Fruit fly (Drosophila melanogaster) whole organism, embryonic: ENCODE data around the gene Ir31a.

Experiments used
- Antp ChIP-seq: fragments of 200-800 bp; sonication (Bioruptor generic); optimal IDR thresholded peaks from 3 replicates; lab custom pipeline; 2016; ENCODE audit warnings: missing biosample characterization, missing genetic modification characterization
- Atf6 ChIP-seq: fragments of 200-800 bp; sonication (Bioruptor generic); IDR thresholded peaks from 2 replicates; pipeline ENCODE4 v1.3.6; 2022; ENCODE audit warnings: missing biosample characterization, missing genetic modification characterization
- CG10267 ChIP-seq: fragments of 200-800 bp; sonication (Bioruptor generic); optimal IDR thresholded peaks from 2 replicates; lab custom pipeline; 2018; ENCODE audit warnings: missing biosample characterization, mild to moderate bottlenecking, missing genetic modification characterization, moderate library complexity
- CG11695 ChIP-seq: fragments of 200-800 bp; sonication (Bioruptor generic); IDR thresholded peaks from 3 replicates; pipeline ENCODE4 v1.3.6; 2022; ENCODE audit warnings: missing biosample characterization, missing genetic modification characterization
- CG12071 ChIP-seq: fragments of 200-800 bp; sonication (Bioruptor generic); optimal IDR thresholded peaks from 3 replicates; lab custom pipeline; 2018; ENCODE audit warnings: missing biosample characterization, mild to moderate bottlenecking, missing genetic modification characterization
- CG13287 ChIP-seq: fragments of 200-800 bp; sonication (Bioruptor generic); IDR thresholded peaks from 2 replicates; pipeline ENCODE4 v1.3.6; 2022; ENCODE audit warnings: missing biosample characterization, missing genetic modification characterization; ENCODE audit not compliant: partially characterized antibody
- CG13624 ChIP-seq: fragments of 200-800 bp; sonication (Bioruptor generic); optimal IDR thresholded peaks from 2 replicates; lab custom pipeline; 2016; ENCODE audit warnings: missing biosample characterization, missing genetic modification characterization
- CG1529 ChIP-seq: fragments of 200-800 bp; sonication (Bioruptor generic); optimal IDR thresholded peaks from 3 replicates; lab custom pipeline; 2018; ENCODE audit warnings: missing biosample characterization, missing genetic modification characterization
- CG17829 ChIP-seq: fragments of 200-800 bp; optimal IDR thresholded peaks from 2 replicates; lab custom pipeline; 2019; ENCODE audit warnings: missing biosample characterization, mild to moderate bottlenecking, missing genetic modification characterization, moderate library complexity
- CG18476 ChIP-seq: fragments of 200-800 bp; sonication (Bioruptor generic); optimal IDR thresholded peaks from 2 replicates; lab custom pipeline; 2016; ENCODE audit warnings: missing biosample characterization, mild to moderate bottlenecking, missing genetic modification characterization
- CG2129 ChIP-seq: fragments of 200-800 bp; sonication (Bioruptor generic); IDR thresholded peaks from 2 replicates; pipeline ENCODE4 v1.3.6; 2022; ENCODE audit warnings: missing biosample characterization, missing genetic modification characterization; ENCODE audit not compliant: partially characterized antibody
- CG2199 ChIP-seq: fragments of 200-800 bp; sonication (Bioruptor generic); IDR thresholded peaks from 3 replicates; pipeline ENCODE4 v1.3.6; 2022; ENCODE audit warnings: missing biosample characterization, missing genetic modification characterization
- CG30403 ChIP-seq: fragments of 200-800 bp; sonication (Bioruptor generic); optimal IDR thresholded peaks from 3 replicates; lab custom pipeline; 2016; ENCODE audit warnings: missing biosample characterization, missing genetic modification characterization
- CG3407 ChIP-seq: fragments of 200-800 bp; sonication (Bioruptor generic); optimal IDR thresholded peaks from 2 replicates; lab custom pipeline; 2018; ENCODE audit warnings: missing biosample characterization, mild to moderate bottlenecking, missing genetic modification characterization
- CG34376 ChIP-seq: fragments of 200-800 bp; sonication (Bioruptor generic); optimal IDR thresholded peaks from 2 replicates; lab custom pipeline; 2018; ENCODE audit warnings: missing biosample characterization, mild to moderate bottlenecking, missing genetic modification characterization
- CG4282 ChIP-seq: fragments of 200-800 bp; sonication (Bioruptor generic); optimal IDR thresholded peaks from 2 replicates; lab custom pipeline; 2016; ENCODE audit warnings: missing biosample characterization, missing genetic modification characterization
- CG4424 ChIP-seq: fragments of 200-800 bp; sonication (Bioruptor generic); optimal IDR thresholded peaks from 3 replicates; lab custom pipeline; 2016; ENCODE audit warnings: missing biosample characterization, missing genetic modification characterization
- CG4820 ChIP-seq: fragments of 200-800 bp; sonication (Bioruptor generic); optimal IDR thresholded peaks from 3 replicates; lab custom pipeline; 2016; ENCODE audit warnings: missing biosample characterization, missing genetic modification characterization
- CG5180 ChIP-seq: fragments of 200-800 bp; sonication (Bioruptor generic); optimal IDR thresholded peaks from 3 replicates; lab custom pipeline; 2017; ENCODE audit warnings: missing biosample characterization, missing genetic modification characterization, mild to moderate bottlenecking, moderate library complexity, missing genetic modification reagents
- CG8281 ChIP-seq: fragments of 200-800 bp; sonication (Bioruptor generic); optimal IDR thresholded peaks from 2 replicates; lab custom pipeline; 2018; ENCODE audit warnings: missing biosample characterization, mild to moderate bottlenecking, missing genetic modification characterization, moderate library complexity
- CG8944 ChIP-seq: fragments of 200-800 bp; sonication (Bioruptor generic); optimal IDR thresholded peaks from 3 replicates; lab custom pipeline; 2016; ENCODE audit warnings: missing biosample characterization, missing genetic modification characterization
- Fer1 ChIP-seq: fragments of 200-800 bp; sonication (Bioruptor generic); optimal IDR thresholded peaks from 2 replicates; lab custom pipeline; 2017; ENCODE audit warnings: missing biosample characterization, mild to moderate bottlenecking, missing genetic modification characterization
- Fer3 ChIP-seq: fragments of 200-800 bp; sonication (Bioruptor generic); optimal IDR thresholded peaks from 2 replicates; lab custom pipeline; 2018; ENCODE audit warnings: missing biosample characterization, mild to moderate bottlenecking, missing genetic modification characterization, moderate library complexity
- HmgZ ChIP-seq: fragments of 200-800 bp; sonication (Bioruptor generic); optimal IDR thresholded peaks from 2 replicates; lab custom pipeline; 2018; ENCODE audit warnings: missing biosample characterization, mild to moderate bottlenecking, missing genetic modification characterization
- Lhr ChIP-seq: fragments of 200-800 bp; sonication (Bioruptor generic); optimal IDR thresholded peaks from 3 replicates; lab custom pipeline; 2017; ENCODE audit warnings: mild to moderate bottlenecking, missing biosample characterization, missing genetic modification reagents, missing genetic modification characterization
- Mrtf ChIP-seq: fragments of 200-800 bp; sonication (Bioruptor generic); IDR thresholded peaks from 3 replicates; pipeline ENCODE4 v1.3.6; 2022; ENCODE audit warnings: missing biosample characterization, missing genetic modification characterization
- NfI ChIP-seq: fragments of 200-800 bp; sonication (Bioruptor generic); optimal IDR thresholded peaks from 3 replicates; lab custom pipeline; 2018; ENCODE audit warnings: missing biosample characterization, mild to moderate bottlenecking, missing genetic modification characterization, moderate library complexity
- Pdp1 ChIP-seq, 2 experiments: fragments of 200-800 bp; sonication (Bioruptor generic); optimal IDR thresholded peaks; 3 replicates each; lab custom pipeline; 2016; ENCODE audit warnings: missing biosample characterization in 2 of 2, missing genetic modification characterization in 2 of 2, mild to moderate bottlenecking in 1 of 2, moderate library complexity in 1 of 2
- Sox102F ChIP-seq: fragments of 200-800 bp; sonication (Bioruptor generic); optimal IDR thresholded peaks from 2 replicates; lab custom pipeline; 2018; ENCODE audit warnings: missing biosample characterization, mild to moderate bottlenecking, missing genetic modification characterization, moderate library complexity
- Taf1 ChIP-seq: fragments of 200-800 bp; sonication (Bioruptor generic); IDR thresholded peaks from 2 replicates; pipeline ENCODE4 v1.3.6; 2022; ENCODE audit warnings: missing biosample characterization, missing genetic modification characterization
- Tbp ChIP-seq: fragments of >200 bp; optimal IDR thresholded peaks from 2 replicates; lab custom pipeline; 2018; ENCODE audit warnings: missing biosample characterization, missing genetic modification characterization
- Xrp1 ChIP-seq: fragments of 200-800 bp; sonication (Bioruptor generic); IDR thresholded peaks from 2 replicates; pipeline ENCODE4 v1.3.6; 2022; ENCODE audit warnings: missing biosample characterization, missing genetic modification characterization
- bcd ChIP-seq: fragments of 200-800 bp; sonication (Bioruptor generic); optimal IDR thresholded peaks from 2 replicates; lab custom pipeline; 2017; ENCODE audit warnings: missing biosample characterization, mild to moderate bottlenecking, missing genetic modification characterization
- esg ChIP-seq: fragments of 200-800 bp; sonication (Bioruptor generic); conservative IDR thresholded peaks from 2 replicates; pipeline ENCODE4 v1.3.6; 2022; ENCODE audit warnings: missing biosample characterization, missing genetic modification characterization
- exex ChIP-seq: fragments of 200-800 bp; sonication (Bioruptor generic); optimal IDR thresholded peaks from 4 replicates; lab custom pipeline; 2018; ENCODE audit warnings: missing biosample characterization, mild to moderate bottlenecking, missing genetic modification characterization, moderate library complexity
- her ChIP-seq: fragments of 200-800 bp; sonication (Bioruptor generic); optimal IDR thresholded peaks from 2 replicates; lab custom pipeline; 2016; ENCODE audit warnings: missing biosample characterization, missing genetic modification characterization
- hkb ChIP-seq, 2 experiments: fragments of 200-800 bp in 1 of 2; fragments of >200 bp in 1 of 2; sonication (Bioruptor generic) in 1 of 2; IDR thresholded peaks in 1 of 2; optimal IDR thresholded peaks in 1 of 2; 2 replicates each; pipeline versions ENCODE4 v1.3.6 to Lab custom; 2017 to 2022; ENCODE audit warnings: missing biosample characterization in 1 of 2, missing genetic modification characterization in 1 of 2
- inv ChIP-seq: fragments of 200-800 bp; sonication (Bioruptor generic); IDR thresholded peaks from 2 replicates; pipeline ENCODE4 v1.3.6; 2022; ENCODE audit warnings: missing biosample characterization, missing genetic modification characterization; ENCODE audit not compliant: partially characterized antibody
- jing ChIP-seq: fragments of 200-800 bp; sonication (Bioruptor generic); optimal IDR thresholded peaks from 2 replicates; lab custom pipeline; 2018; ENCODE audit warnings: missing biosample characterization, mild to moderate bottlenecking, missing genetic modification characterization
- lola ChIP-seq, 3 experiments: fragments of >200 bp in 2 of 3; fragments of 200-800 bp in 1 of 3; sonication (Bioruptor generic) in 1 of 3; optimal IDR thresholded peaks; 2 replicates each; lab custom pipeline; 2017 to 2019; ENCODE audit warnings: missing biosample characterization in 3 of 3, missing genetic modification characterization in 3 of 3, mild to moderate bottlenecking in 1 of 3, moderate library complexity in 1 of 3
- maf-S ChIP-seq: fragments of 200-800 bp; sonication (Bioruptor generic); optimal IDR thresholded peaks from 2 replicates; lab custom pipeline; 2016; ENCODE audit warnings: missing biosample characterization, missing genetic modification characterization
- pum ChIP-seq: fragments of 200-800 bp; sonication (Bioruptor generic); optimal IDR thresholded peaks from 2 replicates; lab custom pipeline; 2016; ENCODE audit warnings: missing biosample characterization, missing genetic modification characterization
- sim ChIP-seq: fragments of 200-800 bp; sonication (Bioruptor generic); IDR thresholded peaks from 2 replicates; pipeline ENCODE4 v1.3.6; 2022; ENCODE audit warnings: missing biosample characterization, missing genetic modification characterization
- sisA ChIP-seq: fragments of 200-800 bp; sonication (Bioruptor generic); IDR thresholded peaks from 2 replicates; pipeline ENCODE4 v1.3.6; 2022; ENCODE audit warnings: missing biosample characterization, missing genetic modification characterization
- slbo ChIP-seq: fragments of 200-800 bp; sonication (Bioruptor generic); IDR thresholded peaks from 2 replicates; pipeline ENCODE4 v1.3.6; 2022; ENCODE audit warnings: missing biosample characterization, missing genetic modification characterization
- stc ChIP-seq: fragments of 200-800 bp; sonication (Bioruptor generic); IDR thresholded peaks from 2 replicates; pipeline ENCODE4 v1.3.6; 2022; ENCODE audit warnings: missing biosample characterization, missing genetic modification characterization
- ttk ChIP-seq: fragments of 200-800 bp; sonication (Bioruptor generic); IDR thresholded peaks from 2 replicates; pipeline ENCODE4 v2.1.2; 2022; ENCODE audit warnings: missing biosample characterization, missing genetic modification characterization
- unc-4 ChIP-seq: fragments of 200-800 bp; sonication (Bioruptor generic); IDR thresholded peaks from 2 replicates; pipeline ENCODE4 v1.3.6; 2022; ENCODE audit warnings: missing biosample characterization, missing genetic modification characterization; ENCODE audit not compliant: partially characterized antibody
- unpg ChIP-seq: fragments of 200-800 bp; sonication (Bioruptor generic); optimal IDR thresholded peaks from 3 replicates; lab custom pipeline; 2018; ENCODE audit warnings: missing biosample characterization, mild to moderate bottlenecking, missing genetic modification characterization, moderate library complexity
- vfl ChIP-seq: fragments of 200-800 bp; sonication (Bioruptor generic); optimal IDR thresholded peaks from 2 replicates; lab custom pipeline; 2016; ENCODE audit warnings: missing biosample characterization, missing genetic modification characterization

Gene Ir31a

dm6 chr2L:10356508-10356907 lies 48.9 kb upstream of the Ir31a start, which contains the start of the genes CtsL4 and ClpP (continued):
- peak; percentile 32; the same call in 1 of the 2 replicates for TF ChIP-seq sisA (GFP tag; lab: Robert Waterston, UW)
- no peak for TF ChIP-seq sim
- peak; percentile 3 for TF ChIP-seq maf-S (GFP tag; lab: Kevin White, UChicago)
- TF ChIP-seq unc-4 (GFP tag; lab: Robert Waterston, UW), result no peak
- TF ChIP-seq Taf1 (GFP tag; lab: Robert Waterston, UW), result no peak
- TF ChIP-seq CG4424, result peak; percentile 35
- peak; percentile 29 to 97 for TF ChIP-seq Pdp1 (GFP tag; optimal IDR thresholded peaks at IDR 0.05; lab: Kevin White, UChicago)
- no peak for TF ChIP-seq bcd (GFP tag; lab: Kevin White, UChicago)
- TF ChIP-seq Antp (GFP tag; lab: Kevin White, UChicago), result peak; percentile 48
- TF ChIP-seq CG34376, result peak; percentile 3
- peak; percentile 55; the same call in 1 of the 3 replicates for TF ChIP-seq CG2199
- peak; percentile 39; the same call in 1 of the 3 replicates for TF ChIP-seq Mrtf (GFP tag; lab: Robert Waterston, UW)
- TF ChIP-seq CG18476 (GFP tag; lab: Kevin White, UChicago), result no peak
- TF ChIP-seq stc (GFP tag; lab: Robert Waterston, UW), result 0 out of 2 replicates have a peak, but pooled peaks have one; percentile 23
- TF ChIP-seq ttk (GFP tag; lab: Robert Waterston, UW), result no peak
- TF ChIP-seq pum (GFP tag; lab: Kevin White, UChicago), result peak; percentile 35
- TF ChIP-seq CG4820 (GFP tag; lab: Kevin White, UChicago), result no peak
- TF ChIP-seq hkb (optimal IDR thresholded peaks at IDR 0.05; lab: Kevin White, UChicago), result no peak
- 0 out of 2 replicates have a peak, but pooled peaks have one; percentile 34 for TF ChIP-seq hkb (GFP tag; IDR thresholded peaks at IDR 0.05; lab: Robert Waterston, UW)
- peak; percentile 15 for TF ChIP-seq Fer1 (GFP tag; lab: Kevin White, UChicago)
- no peak for TF ChIP-seq CG1529 (GFP tag; lab: Kevin White, UChicago)
- no peak for TF ChIP-seq unpg (GFP tag; lab: Kevin White, UChicago)
- TF ChIP-seq inv, result no peak
- TF ChIP-seq Atf6, result 0 out of 2 replicates have a peak, but pooled peaks have one; percentile 35
- no peak for TF ChIP-seq CG5180 (GFP tag; lab: Kevin White, UChicago)
- peak; percentile 62 for TF ChIP-seq Lhr (GFP tag; lab: Kevin White, UChicago)
- TF ChIP-seq exex (tag; lab: Kevin White, UChicago), result no peak
- TF ChIP-seq CG8944, result peak; percentile 20
- no peak for TF ChIP-seq CG13624
- peak; percentile 32 for TF ChIP-seq CG10267 (tag; lab: Kevin White, UChicago)
- TF ChIP-seq CG2129 (GFP tag; lab: Robert Waterston, UW), result no peak
- peak; percentile 76 for TF ChIP-seq slbo
- peak; percentile 33; the same call in 1 of the 2 replicates for TF ChIP-seq CG13287 (GFP tag; lab: Robert Waterston, UW)
- TF ChIP-seq CG12071 (GFP tag; lab: Kevin White, UChicago), result no peak
- no peak for TF ChIP-seq CG3407 (GFP tag; lab: Kevin White, UChicago)
- peak; percentile 18 for TF ChIP-seq NfI (GFP tag; lab: Kevin White, UChicago)
- peak; percentile 66 for TF ChIP-seq CG17829 (tag; lab: Kevin White, UChicago)
- no peak for TF ChIP-seq jing (GFP tag; lab: Kevin White, UChicago)
- TF ChIP-seq lola (GFP tag; optimal IDR thresholded peaks at IDR 0.05; lab: Kevin White, UChicago), result peak in 1 of 3 experiments; percentile 43
- TF ChIP-seq esg (GFP tag; lab: Robert Waterston, UW), result no peak
- TF ChIP-seq her (GFP tag; lab: Kevin White, UChicago), result peak; percentile 32
- peak; percentile 72 for TF ChIP-seq HmgZ (tag; lab: Kevin White, UChicago)
- no peak for TF ChIP-seq Tbp (GFP tag; lab: Kevin White, UChicago)
- peak; percentile 43 for TF ChIP-seq vfl (GFP tag; lab: Kevin White, UChicago)
- TF ChIP-seq Xrp1, result peak; percentile 33; the same call in 1 of the 2 replicates
- TF ChIP-seq CG8281 (tag; lab: Kevin White, UChicago), result no peak
- TF ChIP-seq CG11695, result no peak
- TF ChIP-seq Fer3, result peak; percentile 26
- no peak for TF ChIP-seq Sox102F (GFP tag; lab: Kevin White, UChicago)
- peak; percentile 46 for TF ChIP-seq CG30403
- peak; percentile 2 for TF ChIP-seq CG4282 (GFP tag; lab: Kevin White, UChicago)
